Fruit fly (Drosophila melanogaster) whole organism, embryonic: ENCODE data around the gene Sirt4.

ENCODE experiments used
- CG10431 ChIP-seq: fragments of 200-800 bp; sonication (Bioruptor generic); optimal IDR thresholded peaks from 3 replicates; lab custom pipeline; 2018; ENCODE audit warnings: missing biosample characterization, mild to moderate bottlenecking, missing genetic modification characterization
- CG10462 ChIP-seq: fragments of 200-800 bp; sonication (Bioruptor generic); optimal IDR thresholded peaks from 2 replicates; lab custom pipeline; 2016; ENCODE audit warnings: missing biosample characterization, missing genetic modification characterization
- CG10543 ChIP-seq: fragments of 200-800 bp; sonication (Bioruptor generic); optimal IDR thresholded peaks from 3 replicates; lab custom pipeline; 2017; ENCODE audit warnings: missing biosample characterization, mild to moderate bottlenecking, missing genetic modification characterization, moderate library complexity
- CG11456 ChIP-seq: fragments of 200-800 bp; sonication (Bioruptor generic); IDR thresholded peaks from 3 replicates; pipeline ENCODE4 v1.3.6; 2022; ENCODE audit warnings: missing biosample characterization, missing genetic modification characterization
- CG13424 ChIP-seq: fragments of 200-800 bp; sonication (Bioruptor generic); optimal IDR thresholded peaks from 2 replicates; lab custom pipeline; 2019; ENCODE audit warnings: missing biosample characterization, mild to moderate bottlenecking, missing genetic modification characterization, moderate library complexity
- CG13894 ChIP-seq: fragments of 200-800 bp; sonication (Bioruptor generic); optimal IDR thresholded peaks from 3 replicates; lab custom pipeline; 2018; ENCODE audit warnings: missing biosample characterization, mild to moderate bottlenecking, missing genetic modification characterization, moderate library complexity
- CG14860 ChIP-seq: fragments of 200-800 bp; sonication (Bioruptor generic); IDR thresholded peaks from 3 replicates; pipeline ENCODE4 v1.3.6; 2022; ENCODE audit warnings: missing biosample characterization, missing genetic modification characterization; ENCODE audit not compliant: partially characterized antibody
- CG15514 ChIP-seq: fragments of 200-800 bp; sonication (Bioruptor generic); optimal IDR thresholded peaks from 3 replicates; lab custom pipeline; 2017; ENCODE audit warnings: missing biosample characterization, missing genetic modification characterization, mild to moderate bottlenecking, moderate library complexity, missing genetic modification reagents
- CG17612 ChIP-seq: fragments of 200-800 bp; sonication (Bioruptor generic); IDR thresholded peaks from 2 replicates; pipeline ENCODE4 v1.3.6; 2022; ENCODE audit warnings: missing biosample characterization, missing genetic modification characterization
- CG2120 ChIP-seq: fragments of 200-800 bp; sonication (Bioruptor generic); optimal IDR thresholded peaks from 3 replicates; lab custom pipeline; 2016; ENCODE audit warnings: missing biosample characterization, missing genetic modification characterization
- CG30020 ChIP-seq: fragments of 200-800 bp; optimal IDR thresholded peaks from 2 replicates; lab custom pipeline; 2019; ENCODE audit warnings: missing biosample characterization, mild to moderate bottlenecking, missing genetic modification characterization, moderate library complexity
- CG31441 ChIP-seq: fragments of 200-800 bp; sonication (Bioruptor generic); IDR thresholded peaks from 2 replicates; pipeline ENCODE4 v1.3.6; 2022; ENCODE audit warnings: missing biosample characterization, missing genetic modification characterization
- CG34224 ChIP-seq: fragments of 200-800 bp; sonication (Bioruptor generic); IDR thresholded peaks from 3 replicates; pipeline ENCODE4 v1.3.6; 2022; ENCODE audit warnings: missing biosample characterization, missing genetic modification characterization; ENCODE audit not compliant: partially characterized antibody
- CG3995 ChIP-seq: fragments of 200-800 bp; sonication (Bioruptor generic); optimal IDR thresholded peaks from 3 replicates; lab custom pipeline; 2016; ENCODE audit warnings: missing biosample characterization, missing genetic modification characterization
- CG4617 ChIP-seq: fragments of 200-800 bp; sonication (Bioruptor generic); optimal IDR thresholded peaks from 3 replicates; lab custom pipeline; 2016; ENCODE audit warnings: missing biosample characterization, missing genetic modification characterization, borderline replicate concordance
- CG6689 ChIP-seq: fragments of 200-800 bp; sonication (Bioruptor generic); IDR thresholded peaks from 2 replicates; pipeline ENCODE4 v1.3.6; 2022; ENCODE audit warnings: missing biosample characterization, missing genetic modification characterization
- CG9215 ChIP-seq: fragments of 200-800 bp; sonication (Bioruptor generic); IDR thresholded peaks from 2 replicates; pipeline ENCODE4 v1.3.6; 2022; ENCODE audit warnings: missing biosample characterization, missing genetic modification characterization
- CG9727 ChIP-seq: fragments of 200-800 bp; sonication (Bioruptor generic); optimal IDR thresholded peaks from 3 replicates; lab custom pipeline; 2017; ENCODE audit warnings: missing biosample characterization, mild to moderate bottlenecking, missing genetic modification characterization
- CG9817 ChIP-seq: fragments of 200-800 bp; sonication (Bioruptor generic); optimal IDR thresholded peaks from 2 replicates; lab custom pipeline; 2018; ENCODE audit warnings: missing biosample characterization, mild to moderate bottlenecking, missing genetic modification characterization, moderate library complexity
- CG9932 ChIP-seq: fragments of 200-800 bp; sonication (Bioruptor generic); IDR thresholded peaks from 2 replicates; pipeline ENCODE4 v1.3.6; 2022; ENCODE audit warnings: missing biosample characterization, missing genetic modification characterization
- CoRest ChIP-seq: fragments of 200-800 bp; sonication (Bioruptor generic); optimal IDR thresholded peaks from 3 replicates; lab custom pipeline; 2018; ENCODE audit warnings: missing biosample characterization, mild to moderate bottlenecking, missing genetic modification characterization, moderate library complexity
- Dek ChIP-seq: fragments of 200-800 bp; sonication (Bioruptor generic); optimal IDR thresholded peaks from 3 replicates; lab custom pipeline; 2019; ENCODE audit warnings: missing biosample characterization, mild to moderate bottlenecking, missing genetic modification characterization, moderate library complexity
- HHEX ChIP-seq: fragments of 200-800 bp; sonication (Bioruptor generic); optimal IDR thresholded peaks from 3 replicates; lab custom pipeline; 2017; ENCODE audit warnings: missing biosample characterization, mild to moderate bottlenecking, missing genetic modification characterization, missing genetic modification reagents
- HLH54F ChIP-seq: fragments of 200-800 bp; sonication (Bioruptor generic); optimal IDR thresholded peaks from 3 replicates; lab custom pipeline; 2016; ENCODE audit warnings: missing biosample characterization, missing genetic modification characterization
- Hr3 ChIP-seq: fragments of 200-800 bp; sonication (Bioruptor generic); optimal IDR thresholded peaks from 3 replicates; lab custom pipeline; 2016; ENCODE audit warnings: missing biosample characterization, missing genetic modification characterization
- Hsf ChIP-seq: fragments of 200-800 bp; sonication (Bioruptor generic); optimal IDR thresholded peaks from 3 replicates; lab custom pipeline; 2016; ENCODE audit warnings: missing biosample characterization, missing genetic modification characterization
- MBD-R2 ChIP-seq: fragments of 200-800 bp; sonication (Bioruptor generic); IDR thresholded peaks from 2 replicates; pipeline ENCODE4 v1.3.6; 2022; ENCODE audit warnings: missing biosample characterization, missing genetic modification characterization
- Trl ChIP-seq, 3 experiments: fragments of >200 bp in 2 of 3; fragments of 200-800 bp in 1 of 3; sonication (Bioruptor generic) in 1 of 3; optimal IDR thresholded peaks; 2 replicates in 1 of 3; 3 replicates in 2 of 3; lab custom pipeline; 2016 to 2017; ENCODE audit warnings: missing biosample characterization in 1 of 3, missing genetic modification characterization in 1 of 3
- al ChIP-seq: fragments of 200-800 bp; sonication (Bioruptor generic); IDR thresholded peaks from 2 replicates; pipeline ENCODE4 v1.3.6; 2022; ENCODE audit warnings: missing biosample characterization, missing genetic modification characterization
- ci ChIP-seq: fragments of 200-800 bp; sonication (Bioruptor generic); IDR thresholded peaks from 3 replicates; pipeline ENCODE4 v1.3.6; 2022; ENCODE audit warnings: missing biosample characterization, missing genetic modification characterization
- dmrt11E ChIP-seq: fragments of 200-800 bp; sonication (Bioruptor generic); optimal IDR thresholded peaks from 3 replicates; lab custom pipeline; 2018; ENCODE audit warnings: missing biosample characterization, mild to moderate bottlenecking, missing genetic modification characterization, moderate library complexity
- grn ChIP-seq: fragments of 200-800 bp; sonication (Bioruptor generic); optimal IDR thresholded peaks from 3 replicates; lab custom pipeline; 2017; ENCODE audit warnings: missing biosample characterization, missing genetic modification characterization
- ind ChIP-seq: fragments of 200-800 bp; sonication (Bioruptor generic); optimal IDR thresholded peaks from 3 replicates; lab custom pipeline; 2016; ENCODE audit warnings: missing biosample characterization, missing genetic modification characterization
- knrl ChIP-seq: fragments of 200-800 bp; sonication (Bioruptor generic); IDR thresholded peaks from 3 replicates; pipeline ENCODE4 v1.3.6; 2022; ENCODE audit warnings: missing biosample characterization, missing genetic modification characterization; ENCODE audit not compliant: partially characterized antibody
- lola ChIP-seq, 3 experiments: fragments of >200 bp in 2 of 3; fragments of 200-800 bp in 1 of 3; sonication (Bioruptor generic) in 1 of 3; optimal IDR thresholded peaks; 2 replicates each; lab custom pipeline; 2017 to 2019; ENCODE audit warnings: missing biosample characterization in 3 of 3, missing genetic modification characterization in 3 of 3, mild to moderate bottlenecking in 1 of 3, moderate library complexity in 1 of 3
- luna ChIP-seq: fragments of 200-800 bp; sonication (Bioruptor generic); optimal IDR thresholded peaks from 2 replicates; lab custom pipeline; 2016; ENCODE audit warnings: missing biosample characterization, missing genetic modification characterization
- mld ChIP-seq: fragments of 200-800 bp; sonication (Bioruptor generic); IDR thresholded peaks from 3 replicates; pipeline ENCODE4 v1.3.6; 2022; ENCODE audit warnings: missing biosample characterization, missing genetic modification characterization; ENCODE audit not compliant: partially characterized antibody
- nerfin-2 ChIP-seq: fragments of 200-800 bp; sonication (Bioruptor generic); IDR thresholded peaks from 2 replicates; pipeline ENCODE4 v1.3.6; 2022; ENCODE audit warnings: missing biosample characterization, missing genetic modification characterization; ENCODE audit not compliant: partially characterized antibody
- nmo ChIP-seq: fragments of 200-800 bp; sonication (Bioruptor generic); optimal IDR thresholded peaks from 2 replicates; lab custom pipeline; 2018; ENCODE audit warnings: missing biosample characterization, mild to moderate bottlenecking, missing genetic modification characterization, moderate library complexity
- pum ChIP-seq: fragments of 200-800 bp; sonication (Bioruptor generic); optimal IDR thresholded peaks from 2 replicates; lab custom pipeline; 2016; ENCODE audit warnings: missing biosample characterization, missing genetic modification characterization
- pzg ChIP-seq: fragments of 200-800 bp; sonication (Bioruptor generic); optimal IDR thresholded peaks from 3 replicates; lab custom pipeline; 2018; ENCODE audit warnings: missing biosample characterization, mild to moderate bottlenecking, missing genetic modification characterization, moderate library complexity
- sens ChIP-seq: fragments of 200-800 bp; sonication (Bioruptor generic); peaks from one replicate; lab custom pipeline; 2016; ENCODE audit warnings: missing biosample characterization, missing genetic modification characterization
- shn ChIP-seq: fragments of 200-800 bp; sonication (Bioruptor generic); optimal IDR thresholded peaks from 3 replicates; lab custom pipeline; 2016; ENCODE audit warnings: missing biosample characterization, missing genetic modification characterization
- slbo ChIP-seq: fragments of 200-800 bp; sonication (Bioruptor generic); IDR thresholded peaks from 2 replicates; pipeline ENCODE4 v1.3.6; 2022; ENCODE audit warnings: missing biosample characterization, missing genetic modification characterization
- sna ChIP-seq: fragments of 200-800 bp; sonication (Bioruptor generic); IDR thresholded peaks from 2 replicates; pipeline ENCODE4 v1.3.6; 2022; ENCODE audit warnings: missing biosample characterization, missing genetic modification characterization; ENCODE audit not compliant: partially characterized antibody
- vvl ChIP-seq: fragments of 200-800 bp; sonication (Bioruptor generic); IDR thresholded peaks from 2 replicates; pipeline ENCODE4 v1.3.6; 2022; ENCODE audit warnings: missing biosample characterization, missing genetic modification characterization
- zfh2 ChIP-seq: fragments of 200-800 bp; sonication (Bioruptor generic); optimal IDR thresholded peaks from 2 replicates; lab custom pipeline; 2016; ENCODE audit warnings: missing biosample characterization, missing genetic modification characterization

Sirt4 gene

DNA sequence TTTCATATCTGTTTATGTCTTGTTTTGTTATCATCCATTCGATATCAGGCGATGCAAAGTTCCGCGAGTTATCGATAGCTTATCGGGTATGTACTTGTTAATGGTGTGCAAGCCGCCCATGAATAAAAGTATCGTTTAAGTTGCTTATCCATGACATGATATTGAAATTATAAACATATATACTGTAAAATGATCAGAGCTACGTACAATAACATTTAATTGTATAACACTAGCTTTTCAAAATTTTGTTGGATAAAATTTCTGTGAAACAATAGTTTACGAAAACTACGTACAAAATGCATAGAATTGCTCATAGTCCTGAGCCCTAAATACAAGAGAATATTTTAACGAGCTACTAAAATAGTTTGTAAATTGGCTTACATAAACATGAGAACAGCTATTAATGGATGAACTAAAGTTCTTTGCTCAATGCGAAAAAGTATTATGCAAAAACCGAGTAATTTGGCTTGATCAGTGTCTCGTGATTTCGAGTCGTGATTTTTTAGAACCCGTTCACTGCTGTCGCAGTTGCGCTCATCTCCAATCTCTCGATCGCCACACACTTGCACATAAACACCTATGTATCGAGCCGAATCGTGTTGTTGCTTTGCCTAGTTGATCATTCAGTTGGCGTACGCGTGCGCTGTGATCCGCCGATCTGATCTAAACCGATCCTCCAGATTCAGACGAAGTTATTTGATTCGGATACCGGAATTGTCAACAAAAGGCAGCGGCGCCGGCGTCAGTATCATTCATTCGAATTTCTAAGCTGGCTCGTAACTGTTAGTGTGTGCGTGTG, 23.9 kb upstream of the Sirt4 start, which contains the start of the genes PGAP1 and cv (continued):
- TF ChIP-seq knrl (GFP tag; lab: Robert Waterston, UW): peak; percentile 74; the same call in 2 of the 3 replicates
- TF ChIP-seq nerfin-2 (GFP tag; lab: Robert Waterston, UW): peak; percentile 48; the same call in 1 of the 2 replicates
- peak; percentile 65; the same call in 1 of the 2 replicates for TF ChIP-seq CG31441 (GFP tag; lab: Robert Waterston, UW)
- TF ChIP-seq CG9727 (GFP tag; lab: Kevin White, UChicago): peak; percentile 26
- TF ChIP-seq CG15514 (GFP tag; lab: Kevin White, UChicago): peak; percentile 41
- TF ChIP-seq luna (GFP tag; lab: Kevin White, UChicago): no peak
- peak; percentile 95 for TF ChIP-seq CG3995 (GFP tag; lab: Kevin White, UChicago)
- TF ChIP-seq lola (GFP tag; optimal IDR thresholded peaks at IDR 0.05; lab: Kevin White, UChicago): peak in 1 of 3 experiments; percentile 53
- TF ChIP-seq HLH54F (GFP tag; lab: Kevin White, UChicago): peak; percentile 37
- peak; percentile 4 for TF ChIP-seq ind
- peak; percentile 8 for TF ChIP-seq CG9817
- no peak for TF ChIP-seq CG10543 (GFP tag; lab: Kevin White, UChicago)
- TF ChIP-seq al: 0 out of 2 replicates have a peak, but pooled peaks have one; percentile 9
- TF ChIP-seq Dek (tag; lab: Kevin White, UChicago): peak; percentile 13
- TF ChIP-seq CG14860 (GFP tag; lab: Robert Waterston, UW): peak; percentile 70; the same call in 2 of the 3 replicates
- TF ChIP-seq CG13424 (tag; lab: Kevin White, UChicago): peak; percentile 33
- TF ChIP-seq CG17612 (GFP tag; lab: Robert Waterston, UW): no peak
- no peak for TF ChIP-seq CG10431
- TF ChIP-seq dmrt11E (tag; lab: Kevin White, UChicago): peak; percentile 13
- peak; percentile 17 for TF ChIP-seq zfh2
- TF ChIP-seq vvl (GFP tag; lab: Robert Waterston, UW): peak; percentile 41; the same call in 1 of the 2 replicates
- no peak for TF ChIP-seq Trl (optimal IDR thresholded peaks at IDR 0.05; lab: Kevin White, UChicago)
- peak; percentile 19 for TF ChIP-seq Trl (GFP tag; optimal IDR thresholded peaks at IDR 0.05; lab: Kevin White, UChicago)
- TF ChIP-seq CoRest (tag; lab: Kevin White, UChicago): peak; percentile 51
- peak; percentile 89 for TF ChIP-seq CG13894 (tag; lab: Kevin White, UChicago)
- TF ChIP-seq mld (GFP tag; lab: Robert Waterston, UW): 0 out of 3 replicates have a peak, but pooled peaks have one; percentile 37
- no peak for TF ChIP-seq CG6689
- no peak for TF ChIP-seq CG10462 (GFP tag; lab: Kevin White, UChicago)
- TF ChIP-seq ci (GFP tag; lab: Robert Waterston, UW): peak; percentile 11; the same call in 1 of the 3 replicates
- peak; percentile 87 for TF ChIP-seq grn (GFP tag; lab: Kevin White, UChicago)
- TF ChIP-seq CG9215 (GFP tag; lab: Robert Waterston, UW): no peak
- no peak for TF ChIP-seq pum (GFP tag; lab: Kevin White, UChicago)
- TF ChIP-seq pzg: peak; percentile 42
- peak; percentile 67; the same call in 1 of the 2 replicates for TF ChIP-seq MBD-R2 (GFP tag; lab: Robert Waterston, UW)
- TF ChIP-seq nmo: peak; percentile 45
- no peak for TF ChIP-seq HHEX (GFP tag; lab: Kevin White, UChicago)
- peak; percentile 19 for TF ChIP-seq Hr3 (GFP tag; lab: Kevin White, UChicago)
- TF ChIP-seq CG2120 (GFP tag; lab: Kevin White, UChicago): peak; percentile 63
- TF ChIP-seq CG34224 (GFP tag; lab: Robert Waterston, UW): peak; percentile 76
- 0 out of 3 replicates have a peak, but pooled peaks have one; percentile 49 for TF ChIP-seq CG11456 (GFP tag; lab: Robert Waterston, UW)
- TF ChIP-seq Hsf: peak; percentile 24
- TF ChIP-seq slbo (GFP tag; lab: Robert Waterston, UW): peak; percentile 42; the same call in 1 of the 2 replicates
- TF ChIP-seq CG9932 (GFP tag; lab: Robert Waterston, UW): peak; percentile 63
- peak; percentile 26 for TF ChIP-seq CG4617
- peak; percentile 58; the same call in 1 of the 2 replicates for TF ChIP-seq sna (GFP tag; lab: Robert Waterston, UW)
- no peak for TF ChIP-seq shn (GFP tag; lab: Kevin White, UChicago)
- peak; percentile 87 for TF ChIP-seq sens (GFP tag; lab: Kevin White, UChicago)
- TF ChIP-seq CG30020 (tag; lab: Kevin White, UChicago): peak; percentile 6
